Worm (Caenorhabditis elegans) whole organism, midembryonic: ENCODE data around the gene clec-22.

Experiments
- T22C8.4 ChIP-seq: fragments of 200-800 bp; sonication (Bioruptor generic); IDR thresholded peaks from 2 replicates; pipeline ENCODE4 v1.3.6; 2022; ENCODE audit warnings: missing genetic modification characterization, missing compliant biosample characterization
- klf-2 ChIP-seq: fragments of 200-800 bp; sonication (Bioruptor generic); conservative IDR thresholded peaks from 2 replicates; pipeline ENCODE4 v1.3.6; 2022; ENCODE audit warnings: missing genetic modification reagents, missing genetic modification characterization, missing compliant biosample characterization
- med-1 ChIP-seq: sonication (generic microtip); optimal IDR thresholded peaks from 2 replicates; lab custom pipeline; 2017; ENCODE audit warnings: missing genetic modification characterization, mild to moderate bottlenecking, missing compliant biosample characterization, antibody characterized with exemption, missing genetic modification reagents; ENCODE audit not compliant: insufficient read depth
- ztf-23 ChIP-seq: fragments of 200-800 bp; sonication (Bioruptor generic); IDR thresholded peaks from 2 replicates; pipeline ENCODE4 v1.3.6; 2022; ENCODE audit warnings: missing genetic modification reagents, missing genetic modification characterization, missing compliant biosample characterization

DNA sequence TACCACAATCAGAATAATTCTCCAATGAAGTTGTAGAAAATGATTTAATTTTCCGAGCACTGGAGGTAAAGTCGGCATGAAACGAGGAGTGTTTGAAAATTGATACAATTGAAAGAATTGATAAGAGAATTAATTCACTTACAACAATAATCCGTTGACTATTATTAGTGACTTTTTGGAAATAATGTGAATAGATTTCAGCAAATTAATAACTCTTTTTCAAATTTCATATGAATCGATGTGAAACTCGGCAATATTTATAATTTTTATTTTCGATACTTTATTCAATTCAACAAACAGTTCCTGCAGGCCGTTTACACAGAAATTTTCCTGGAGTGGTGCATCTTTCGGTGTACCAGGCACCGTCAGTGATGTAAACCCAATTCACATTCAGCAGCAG lies 6.2 kb upstream of the clec-22 start, which contains the start of gene clec-37:
- TF ChIP-seq klf-2 (GFP tag; lab: Robert Waterston, UW): no peak
- TF ChIP-seq T22C8.4: no peak
- TF ChIP-seq med-1 (GFP tag; lab: Kevin White, UChicago): no peak
- TF ChIP-seq ztf-23 (GFP tag; lab: Robert Waterston, UW): no peak
